Worm (Caenorhabditis elegans): ENCODE results near the gene cft-1.

Gene cft-1

DNA sequence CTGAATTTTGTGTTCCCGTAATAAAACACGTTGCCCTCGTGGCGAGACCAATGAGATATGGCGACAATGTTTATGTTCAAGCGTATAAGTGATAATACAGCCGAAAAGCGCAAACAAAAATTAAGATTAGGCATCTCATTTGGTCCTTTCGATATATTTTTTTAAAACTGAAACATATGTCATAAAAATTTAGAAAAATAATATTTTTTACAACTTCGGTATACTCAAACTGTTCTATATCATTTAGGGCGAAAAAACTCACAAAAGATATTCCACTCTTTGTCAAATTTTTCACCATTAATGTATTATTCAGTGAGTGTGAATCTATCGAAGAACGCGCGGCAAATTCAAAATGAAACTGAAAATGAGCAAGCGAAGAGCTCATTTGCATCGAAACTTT, at the start of gene cft-1:
TSS of gene cft-1 (plus strand) at position 301 of the 400 bp plus-strand sequence.
- TF ChIP-seq T20F7.1 (GFP tag; optimal IDR thresholded peaks at IDR 0.05) (no peak), ceh-20 (GFP tag; IDR thresholded peaks at IDR 0.05) (no peak), spr-1 (tag; optimal IDR thresholded peaks at IDR 0.05) (no peak), nhr-111 (GFP tag; optimal IDR thresholded peaks at IDR 0.05) (no peak), madf-9 (GFP tag; conservative IDR thresholded peaks at IDR 0.05) (no peak), gei-8 (GFP tag; optimal IDR thresholded peaks at IDR 0.05) (no peak), F37D6.2 (tag; optimal IDR thresholded peaks at IDR 0.05) (no peak), unc-39 (tag; optimal IDR thresholded peaks at IDR 0.05) (no peak), hlh-30 (tag; optimal IDR thresholded peaks at IDR 0.05; ENCODE audit: insufficient read depth) (no peak), dmd-9 (GFP tag; IDR thresholded peaks at IDR 0.05) (no peak), spr-3 (GFP tag; optimal IDR thresholded peaks at IDR 0.05) (no peak)

DNA sequence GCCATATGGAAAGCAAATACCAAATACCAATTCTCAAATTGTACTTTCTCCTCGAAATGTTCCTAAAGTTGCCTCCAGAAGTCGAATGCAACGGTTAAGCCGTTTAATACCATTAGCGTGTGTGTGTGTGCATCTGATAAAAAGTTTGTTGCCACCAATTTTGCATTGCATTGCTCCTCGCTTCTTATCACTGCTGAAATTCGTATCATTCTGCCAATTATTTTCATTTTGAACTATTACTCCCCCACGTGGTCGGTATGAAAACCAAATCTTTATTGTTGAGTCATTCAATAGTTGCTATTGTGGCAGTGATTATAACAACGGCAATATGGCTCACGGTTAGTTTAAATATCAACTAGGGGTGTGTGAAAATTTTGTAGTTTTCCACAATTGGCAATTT, 48.4 kb upstream of the cft-1 start, which contains the start of gene T05C3.6:
TSS of gene T05C3.6 (plus strand) at position 241 of the 400 bp plus-strand sequence.
- peak; percentile 57 for TF ChIP-seq mxl-3 (GFP tag; optimal IDR thresholded peaks at IDR 0.05)
- peak; percentile 66 for TF ChIP-seq nhr-28 (tag; optimal IDR thresholded peaks at IDR 0.05)
- TF ChIP-seq Y75B8A.6 (GFP tag; IDR thresholded peaks at IDR 0.05): no peak
- no peak for TF ChIP-seq daf-16 (GFP tag; optimal IDR thresholded peaks at IDR 0.05)
- peak; percentile 84 for TF ChIP-seq daf-16 (tag; optimal IDR thresholded peaks at IDR 0.05)
- peak in 1 of 2 experiments; percentile 64 for TF ChIP-seq mdl-1 (tag; optimal IDR thresholded peaks at IDR 0.05)
- TF ChIP-seq hlh-30 (tag; optimal IDR thresholded peaks at IDR 0.05; ENCODE audit: insufficient read depth): no peak
- TF ChIP-seq php-3 (GFP tag; IDR thresholded peaks at IDR 0.05): 0 out of 2 replicates have a peak, but pooled peaks have one; percentile 51
- no peak; the same call in 1 of the 2 replicates for TF ChIP-seq dmd-6 (GFP tag; IDR thresholded peaks at IDR 0.05)
- TF ChIP-seq pqm-1 (tag; optimal IDR thresholded peaks at IDR 0.05): peak; percentile 94

- TF ChIP-seq nhr-48 (tag; optimal IDR thresholded peaks at IDR 0.05) (no peak), hmg-1.1 (GFP tag; IDR thresholded peaks at IDR 0.05) (no peak), unc-39 (tag; optimal IDR thresholded peaks at IDR 0.05) (no peak), zip-11 (GFP tag; IDR thresholded peaks at IDR 0.05) (no peak), zfp-2 (tag; optimal IDR thresholded peaks at IDR 0.05) (no peak)
Measured at ce11 chrV:5493447-5493846, 45.2 kb upstream of the cft-1 start, which contains the start of gene T05C3.2. TSS of gene T05C3.2 (plus strand) at chrV:5493747.

DNA sequence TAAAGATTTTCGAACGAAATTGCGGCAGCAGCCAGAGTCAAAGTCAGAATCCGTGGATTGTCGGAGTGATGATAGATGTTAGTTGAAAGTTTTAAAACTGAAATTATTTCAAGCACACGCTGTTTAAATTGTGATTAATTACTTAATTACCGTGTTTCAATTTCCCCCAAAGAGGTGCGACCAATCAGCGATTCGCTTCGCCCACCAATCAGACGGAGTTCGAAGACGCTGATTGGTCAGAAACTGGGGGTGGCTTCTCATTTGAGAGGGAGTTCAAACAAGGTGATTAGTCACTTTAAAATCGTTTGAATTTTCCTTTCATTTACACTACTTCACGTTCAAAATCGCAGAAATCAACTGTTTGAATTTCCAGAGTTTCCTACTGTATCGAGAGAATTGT, 39.1 kb upstream of the cft-1 start:
- no peak for TF ChIP-seq hmg-1.1 (GFP tag; IDR thresholded peaks at IDR 0.05)

ce11 chrV:5502701-5503100, 35.9 kb upstream of the cft-1 start:
- TF ChIP-seq nhr-11 (tag; optimal IDR thresholded peaks at IDR 0.05) (no peak), arid-1 (GFP tag; conservative IDR thresholded peaks at IDR 0.05) (no peak; the same call in 1 of the 2 replicates), mdt-29 (GFP tag; IDR thresholded peaks at IDR 0.05) (0 out of 2 replicates have a peak, but pooled peaks have one; percentile 46), Y48G9A.11 (GFP tag; IDR thresholded peaks at IDR 0.05) (peak; percentile 52; the same call in 1 of the 2 replicates), tra-1 (GFP tag; IDR thresholded peaks at IDR 0.05) (no peak), ceh-32 (tag; optimal IDR thresholded peaks at IDR 0.05; ENCODE audit: poor library complexity) (no peak), daf-16 (GFP tag; optimal IDR thresholded peaks at IDR 0.05) (peak in 1 of 2 experiments; percentile 46), daf-16 (tag; optimal IDR thresholded peaks at IDR 0.05) (no peak)

ce11 chrV:5504295-5504694, 34.3 kb upstream of the cft-1 start:
- TF ChIP-seq nhr-41 (GFP tag; IDR thresholded peaks at IDR 0.05): no peak
- TF ChIP-seq F44E2.7 (GFP tag; IDR thresholded peaks at IDR 0.05): 0 out of 2 replicates have a peak, but pooled peaks have one; percentile 9
- no peak for TF ChIP-seq zag-1 (tag; optimal IDR thresholded peaks at IDR 0.05)
- no peak for TF ChIP-seq nhr-6 (tag; optimal IDR thresholded peaks at IDR 0.05)
- TF ChIP-seq madf-9 (GFP tag; conservative IDR thresholded peaks at IDR 0.05): no peak
- TF ChIP-seq unc-130 (GFP tag; optimal IDR thresholded peaks at IDR 0.05): no peak
- no peak for TF ChIP-seq unc-62 (GFP tag; optimal IDR thresholded peaks at IDR 0.05 in 1 of 2)
- TF ChIP-seq unc-62 (tag; optimal IDR thresholded peaks at IDR 0.05): no peak
- no peak for TF ChIP-seq ztf-7 (tag; optimal IDR thresholded peaks at IDR 0.05)
- TF ChIP-seq set-16 (GFP tag; IDR thresholded peaks at IDR 0.05): peak; percentile 58
- TF ChIP-seq saeg-2 (GFP tag; IDR thresholded peaks at IDR 0.05): no peak
- TF ChIP-seq aha-1 (tag): peak; percentile 16

Data from whole organism, L4 larva.